Worm (Caenorhabditis elegans) whole organism, L4/young adult: ENCODE data around the gene fbxb-84.

ENCODE experiments used
- W03F9.2 ChIP-seq: fragments of 150-350 bp; optimal IDR thresholded peaks from 2 replicates; lab custom pipeline; 2014; ENCODE audit warnings: missing biosample characterization, missing genetic modification characterization
- dao-5 ChIP-seq: sonication (generic microtip); optimal IDR thresholded peaks from 2 replicates; lab custom pipeline; 2016; ENCODE audit warnings: missing genotype, missing genetic modification characterization, moderate library complexity, missing compliant biosample characterization
- him-1 ChIP-seq: sonication (generic microtip); optimal IDR thresholded peaks from 2 replicates; lab custom pipeline; 2016; ENCODE audit warnings: missing genotype, missing genetic modification reagents, missing genetic modification characterization, missing compliant biosample characterization

DNA sequence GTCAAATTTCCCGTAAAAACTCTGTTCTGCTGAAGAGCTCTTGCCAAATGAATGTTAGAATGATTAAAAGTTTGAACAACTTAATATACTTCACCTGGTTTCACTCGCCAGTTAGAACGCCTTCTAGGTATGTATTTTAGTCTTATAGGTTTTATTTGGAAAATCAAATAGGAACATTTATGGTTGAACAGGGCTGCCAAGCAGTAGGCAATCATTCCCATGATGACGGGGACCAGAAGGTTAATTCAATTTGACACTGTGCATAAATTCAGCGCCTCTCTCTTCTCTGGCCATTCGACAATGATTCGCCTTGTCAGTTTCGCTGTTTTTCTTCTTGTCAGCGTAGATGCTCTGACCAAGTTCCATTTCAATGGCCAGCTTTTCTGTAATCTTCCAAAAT lies 35.8 kb upstream of the fbxb-84 start, which contains the start of gene F40G9.15:
- TF ChIP-seq W03F9.2 (tag; lab: Kevin White, UChicago): no peak
- TF ChIP-seq dao-5: no peak
- TF ChIP-seq him-1 (tag; lab: Kevin White, UChicago): no peak
